Worm (Caenorhabditis elegans) whole organism, L2 larva: ENCODE measurements around the gene F54F2.7.

Experiments
- mab-5 ChIP-seq: fragments of 150-350 bp; optimal IDR thresholded peaks from 2 replicates; lab custom pipeline; 2014; ENCODE audit warnings: missing biosample characterization, missing genetic modification characterization
- nhr-129 ChIP-seq: fragments of 150-350 bp; optimal IDR thresholded peaks from 2 replicates; lab custom pipeline; 2014; ENCODE audit warnings: missing biosample characterization, missing genetic modification characterization

The F54F2.7 gene

DNA sequence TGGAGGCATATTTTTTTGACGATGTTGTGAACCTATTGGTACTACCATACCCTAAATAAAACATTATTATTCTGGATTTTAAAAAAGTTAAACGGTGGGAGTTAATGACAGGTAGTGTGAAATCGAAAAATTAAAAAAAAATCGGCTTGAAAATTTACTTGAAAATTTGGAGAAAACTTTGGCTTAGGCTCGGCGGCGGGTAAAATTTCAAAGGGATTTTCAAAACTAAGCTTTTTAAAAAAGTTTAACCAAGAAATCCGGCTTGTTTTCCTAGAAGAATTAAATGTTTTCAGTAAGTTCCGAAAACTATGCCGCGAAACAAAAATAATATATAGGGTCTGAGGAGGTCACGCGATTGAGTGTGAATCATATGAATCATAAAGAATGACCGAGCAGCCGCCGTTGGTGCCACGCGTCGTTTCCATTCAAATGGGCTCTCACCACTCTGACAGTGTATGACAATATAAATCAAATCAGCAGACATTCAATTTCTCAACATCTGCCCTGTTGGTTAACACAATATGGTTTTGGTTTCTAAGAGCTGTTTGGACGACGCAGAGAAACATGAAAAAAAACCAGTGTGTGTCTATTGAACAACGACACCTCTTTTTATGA lies 46.0 kb downstream of the F54F2.7 start, which contains the start of gene aak-1:
TSS of gene aak-1 (minus strand) at position 51 of the 615 bp plus-strand sequence.
- TF ChIP-seq nhr-129 (peak; percentile 5), mab-5 (tag; lab: Kevin White, UChicago) (no peak)
